Worm (Caenorhabditis elegans) whole organism, midembryonic: ENCODE measurements around the gene srlf-14.

Experiments
- T22C8.4 ChIP-seq: fragments of 200-800 bp; sonication (Bioruptor generic); IDR thresholded peaks from 2 replicates; pipeline ENCODE4 v1.3.6; 2022; ENCODE audit warnings: missing genetic modification characterization, missing compliant biosample characterization
- cog-1 ChIP-seq: sonication (generic microtip); optimal IDR thresholded peaks from 2 replicates; lab custom pipeline; 2016; ENCODE audit warnings: missing genetic modification characterization, missing compliant biosample characterization
- flt-1 ChIP-seq: fragments of 200-800 bp; sonication (Bioruptor generic); IDR thresholded peaks from 2 replicates; pipeline ENCODE4 v1.3.6; 2022; ENCODE audit warnings: missing genetic modification characterization, missing compliant biosample characterization
- med-1 ChIP-seq: sonication (generic microtip); optimal IDR thresholded peaks from 2 replicates; lab custom pipeline; 2017; ENCODE audit warnings: missing genetic modification characterization, mild to moderate bottlenecking, missing compliant biosample characterization, antibody characterized with exemption, missing genetic modification reagents; ENCODE audit not compliant: insufficient read depth
- tab-1 ChIP-seq: fragments of 200-800 bp; sonication (Bioruptor generic); IDR thresholded peaks from 2 replicates; pipeline ENCODE4 v1.3.6; 2022; ENCODE audit warnings: missing genetic modification characterization, missing compliant biosample characterization
- ztf-23 ChIP-seq: fragments of 200-800 bp; sonication (Bioruptor generic); IDR thresholded peaks from 2 replicates; pipeline ENCODE4 v1.3.6; 2022; ENCODE audit warnings: missing genetic modification reagents, missing genetic modification characterization, missing compliant biosample characterization

DNA sequence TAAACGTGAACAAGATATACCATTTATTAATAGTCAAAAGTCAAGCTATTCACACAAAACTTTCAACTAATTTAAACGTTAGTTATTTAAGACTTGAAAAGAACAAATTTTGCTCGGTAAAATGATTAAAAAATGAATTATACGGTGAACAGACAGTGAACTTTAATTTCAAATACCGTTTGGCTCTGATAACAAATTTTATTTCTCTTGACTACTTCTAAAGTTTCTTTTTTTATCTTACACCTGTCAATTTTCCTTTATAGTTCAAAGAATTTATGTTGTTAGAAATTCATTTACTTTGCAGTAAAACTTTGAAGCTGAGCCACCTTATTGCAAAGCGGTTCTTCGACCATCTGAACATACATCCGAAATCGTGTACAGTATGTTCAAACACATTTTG is 21.2 kb upstream of the srlf-14 start, which contains the start of gene ZK593.3:
- no peak for TF ChIP-seq flt-1
- TF ChIP-seq med-1 (GFP tag; lab: Kevin White, UChicago), result no peak
- no peak for TF ChIP-seq tab-1 (GFP tag; lab: Robert Waterston, UW)
- no peak for TF ChIP-seq cog-1 (tag; lab: Kevin White, UChicago)
- no peak for TF ChIP-seq T22C8.4
- no peak for TF ChIP-seq ztf-23 (GFP tag; lab: Robert Waterston, UW)
